Worm (Caenorhabditis elegans) whole organism, L4 larva: ENCODE measurements around the gene F28H6.6.

Experiments used
- F37D6.2 ChIP-seq: sonication (generic microtip); optimal IDR thresholded peaks from 2 replicates; lab custom pipeline; 2016; ENCODE audit warnings: mild to moderate bottlenecking, missing genetic modification characterization, missing compliant biosample characterization
- F49E8.2 ChIP-seq: sonication (generic microtip); optimal IDR thresholded peaks from 2 replicates; lab custom pipeline; 2016; ENCODE audit warnings: missing compliant biosample characterization, mild to moderate bottlenecking, missing genetic modification characterization, borderline replicate concordance
- T20F7.1 ChIP-seq: fragments of 200-800 bp; sonication (Bioruptor generic); optimal IDR thresholded peaks from 2 replicates; lab custom pipeline; 2018; ENCODE audit warnings: mild to moderate bottlenecking, missing genetic modification characterization, missing compliant biosample characterization
- ZK337.2 ChIP-seq: fragments of 200-800 bp; sonication (Bioruptor generic); IDR thresholded peaks from 2 replicates; pipeline ENCODE4 v1.3.6; 2022; ENCODE audit warnings: missing genetic modification reagents, missing genetic modification characterization, missing compliant biosample characterization
- aha-1 ChIP-seq: fragments of 150-350 bp; peaks from one replicate; lab custom pipeline; 2014; ENCODE audit warnings: missing biosample characterization, missing genetic modification characterization
- arid-1 ChIP-seq: fragments of 200-800 bp; sonication (Bioruptor generic); conservative IDR thresholded peaks from 2 replicates; pipeline ENCODE4 v1.3.6; 2022; ENCODE audit warnings: missing genetic modification reagents, missing genetic modification characterization, missing compliant biosample characterization
- attf-4 ChIP-seq: sonication (generic microtip); optimal IDR thresholded peaks from 3 replicates; lab custom pipeline; 2017; ENCODE audit warnings: missing biosample characterization, missing genetic modification characterization
- ceh-62 ChIP-seq: sonication (generic microtip); optimal IDR thresholded peaks from 2 replicates; lab custom pipeline; 2017; ENCODE audit warnings: missing biosample characterization, missing genetic modification characterization
- ceh-82 ChIP-seq: sonication (generic microtip); optimal IDR thresholded peaks from 2 replicates; lab custom pipeline; 2017; ENCODE audit warnings: missing biosample characterization, missing genetic modification characterization
- cey-2 ChIP-seq: sonication (generic microtip); optimal IDR thresholded peaks from 3 replicates; lab custom pipeline; 2017; ENCODE audit warnings: missing genetic modification characterization, mild to moderate bottlenecking, missing compliant biosample characterization, antibody characterized with exemption, borderline replicate concordance; ENCODE audit not compliant: insufficient read depth
- ctbp-1 ChIP-seq: fragments of 200-800 bp; sonication (Bioruptor generic); IDR thresholded peaks from 2 replicates; pipeline ENCODE4 v1.3.6; 2022; ENCODE audit warnings: missing genetic modification reagents, missing genetic modification characterization, missing compliant biosample characterization
- daf-16 ChIP-seq, 3 experiments: sonication (generic microtip); optimal IDR thresholded peaks; 2 replicates each; lab custom pipeline; 2016 to 2017; ENCODE audit warnings: missing genetic modification characterization in 3 of 3, missing genetic modification reagents in 3 of 3, mild to moderate bottlenecking in 2 of 3, missing compliant biosample characterization in 2 of 3, missing biosample characterization in 1 of 3, moderate library complexity in 1 of 3
- dmd-6 ChIP-seq: fragments of 200-800 bp; sonication (Bioruptor generic); IDR thresholded peaks from 2 replicates; pipeline ENCODE4 v1.3.6; 2022; ENCODE audit warnings: missing genetic modification reagents, missing genetic modification characterization, missing compliant biosample characterization
- duxl-1 ChIP-seq: sonication (generic microtip); optimal IDR thresholded peaks from 2 replicates; lab custom pipeline; 2016; ENCODE audit warnings: mild to moderate bottlenecking, missing genetic modification characterization, moderate library complexity, missing compliant biosample characterization; ENCODE audit not compliant: poor library complexity
- dve-1 ChIP-seq: sonication (generic microtip); optimal IDR thresholded peaks from 2 replicates; lab custom pipeline; 2017; ENCODE audit warnings: antibody characterized with exemption, mild to moderate bottlenecking, missing genetic modification characterization, missing compliant biosample characterization; ENCODE audit not compliant: insufficient read depth
- egl-27 ChIP-seq: sonication (generic microtip); optimal IDR thresholded peaks from 3 replicates; lab custom pipeline; 2017; ENCODE audit warnings: missing biosample characterization, missing genetic modification reagents, missing genetic modification characterization
- hif-1 ChIP-seq, 2 experiments: sonication (generic microtip); optimal IDR thresholded peaks; 2 replicates each; lab custom pipeline; 2016 to 2017; ENCODE audit warnings: missing compliant biosample characterization in 2 of 2, missing genetic modification characterization in 2 of 2, missing genetic modification reagents in 2 of 2, missing genotype in 2 of 2, mild to moderate bottlenecking in 1 of 2
- hlh-11 ChIP-seq: fragments of 200-800 bp; sonication (Bioruptor generic); optimal IDR thresholded peaks from 2 replicates; lab custom pipeline; 2018; ENCODE audit warnings: mild to moderate bottlenecking, missing genetic modification characterization, missing compliant biosample characterization
- hlh-30 ChIP-seq: sonication (generic microtip); optimal IDR thresholded peaks from 2 replicates; lab custom pipeline; 2017; ENCODE audit warnings: antibody characterized with exemption, mild to moderate bottlenecking, missing genetic modification characterization, missing compliant biosample characterization; ENCODE audit not compliant: insufficient read depth
- jun-1 ChIP-seq: fragments of 150-350 bp; optimal IDR thresholded peaks from 2 replicates; lab custom pipeline; 2014; ENCODE audit warnings: missing biosample characterization, missing genetic modification reagents, missing genetic modification characterization
- lim-7 ChIP-seq: fragments of 200-800 bp; sonication (Bioruptor generic); IDR thresholded peaks from 2 replicates; pipeline ENCODE4 v1.3.6; 2022; ENCODE audit warnings: missing genetic modification characterization, missing compliant biosample characterization
- lin-13 ChIP-seq: fragments of 150-350 bp; optimal IDR thresholded peaks from 2 replicates; lab custom pipeline; 2014; ENCODE audit warnings: missing biosample characterization, missing genetic modification reagents, missing genetic modification characterization
- lin-38 ChIP-seq: fragments of 200-800 bp; sonication (Bioruptor generic); IDR thresholded peaks from 2 replicates; pipeline ENCODE4 v1.3.6; 2022; ENCODE audit warnings: missing genetic modification reagents, missing genetic modification characterization, missing compliant biosample characterization
- lin-39 ChIP-seq: fragments of 150-350 bp; optimal IDR thresholded peaks from 2 replicates; lab custom pipeline; 2014; ENCODE audit warnings: missing biosample characterization, missing genetic modification reagents, missing genetic modification characterization
- lsy-2 ChIP-seq, 2 experiments: fragments of 150-350 bp in 1 of 2; sonication (generic microtip) in 1 of 2; optimal IDR thresholded peaks; 2 replicates each; lab custom pipeline; 2014 to 2017; ENCODE audit warnings: missing biosample characterization in 2 of 2, missing genetic modification characterization in 2 of 2
- madf-5 ChIP-seq, 2 experiments: fragments of 200-800 bp; sonication (Bioruptor generic); IDR thresholded peaks; 2 replicates each; pipeline ENCODE4 v1.3.6; 2022; ENCODE audit warnings: missing compliant biosample characterization in 2 of 2, missing genetic modification characterization in 2 of 2
- mdl-1 ChIP-seq, 2 experiments: fragments of 150-350 bp in 1 of 2; sonication (generic microtip) in 1 of 2; optimal IDR thresholded peaks; 2 replicates each; lab custom pipeline; 2014 to 2017; ENCODE audit warnings: missing biosample characterization in 2 of 2, missing genetic modification characterization in 2 of 2
- mdt-29 ChIP-seq: fragments of 200-800 bp; sonication (Bioruptor generic); IDR thresholded peaks from 2 replicates; pipeline ENCODE4 v1.3.6; 2022; ENCODE audit warnings: missing genetic modification reagents, missing genetic modification characterization, missing compliant biosample characterization
- mep-1 ChIP-seq: fragments of 150-350 bp; sonication (generic microtip); optimal IDR thresholded peaks from 3 replicates; lab custom pipeline; 2014; ENCODE audit warnings: missing biosample characterization, missing genetic modification characterization
- mes-2 ChIP-seq: sonication (generic microtip); optimal IDR thresholded peaks from 2 replicates; lab custom pipeline; 2016; ENCODE audit warnings: missing genotype, mild to moderate bottlenecking, missing genetic modification characterization, missing compliant biosample characterization; ENCODE audit not compliant: poor library complexity, severe bottlenecking
- mxl-3 ChIP-seq: fragments of 200-800 bp; sonication (Bioruptor generic); optimal IDR thresholded peaks from 2 replicates; lab custom pipeline; 2018; ENCODE audit warnings: mild to moderate bottlenecking, missing genetic modification characterization, missing compliant biosample characterization
- nhr-25 ChIP-seq: sonication (generic microtip); optimal IDR thresholded peaks from 2 replicates; lab custom pipeline; 2017; ENCODE audit warnings: missing genetic modification characterization, mild to moderate bottlenecking, missing compliant biosample characterization, antibody characterized with exemption, moderate library complexity, borderline replicate concordance; ENCODE audit not compliant: insufficient read depth
- nhr-28 ChIP-seq: fragments of 150-350 bp; optimal IDR thresholded peaks from 2 replicates; lab custom pipeline; 2014; ENCODE audit warnings: missing biosample characterization, missing genetic modification characterization
- nhr-42 ChIP-seq: fragments of 200-800 bp; sonication (Bioruptor generic); IDR thresholded peaks from 2 replicates; pipeline ENCODE4 v1.3.6; 2022; ENCODE audit warnings: missing genetic modification characterization, missing compliant biosample characterization
- nhr-77 ChIP-seq: fragments of 150-350 bp; optimal IDR thresholded peaks from 2 replicates; lab custom pipeline; 2014; ENCODE audit warnings: missing biosample characterization, missing genetic modification characterization
- pha-4 ChIP-seq, 2 experiments: fragments of 150-350 bp in 1 of 2; fragments of 200-800 bp in 1 of 2; sonication (Bioruptor generic) in 1 of 2; IDR thresholded peaks in 1 of 2; optimal IDR thresholded peaks in 1 of 2; 2 replicates each; pipeline versions ENCODE4 v1.3.6 to Lab custom; 2014 to 2022; ENCODE audit warnings: missing genetic modification characterization in 2 of 2, missing genetic modification reagents in 2 of 2, missing biosample characterization in 1 of 2, missing compliant biosample characterization in 1 of 2
- pqm-1 ChIP-seq: sonication (generic microtip); optimal IDR thresholded peaks from 2 replicates; lab custom pipeline; 2017; ENCODE audit warnings: missing biosample characterization, missing genetic modification characterization
- sdz-12 ChIP-seq: fragments of 200-800 bp; sonication (Bioruptor generic); optimal IDR thresholded peaks from 2 replicates; lab custom pipeline; 2018; ENCODE audit warnings: mild to moderate bottlenecking, missing genetic modification characterization, missing compliant biosample characterization
- skn-1 ChIP-seq: fragments of 150-350 bp; optimal IDR thresholded peaks from 2 replicates; lab custom pipeline; 2014; ENCODE audit warnings: missing biosample characterization, missing genetic modification characterization
- tag-97 ChIP-seq: fragments of 200-800 bp; sonication (Bioruptor generic); IDR thresholded peaks from 2 replicates; pipeline ENCODE4 v1.3.6; 2022; ENCODE audit warnings: missing genetic modification characterization, missing compliant biosample characterization
- unc-39 ChIP-seq: sonication (generic microtip); optimal IDR thresholded peaks from 2 replicates; lab custom pipeline; 2017; ENCODE audit warnings: missing biosample characterization, missing genetic modification characterization
- unc-62 ChIP-seq, 3 experiments: fragments of 150-350 bp in 1 of 3; sonication (generic microtip); optimal IDR thresholded peaks in 2 of 3; peaks in 1 of 3; 1 replicate in 1 of 3; 2 replicates in 2 of 3; lab custom pipeline; 2014 to 2017; ENCODE audit warnings: missing biosample characterization in 3 of 3, missing genetic modification characterization in 3 of 3, missing genetic modification reagents in 3 of 3, missing genotype in 1 of 3
- vab-7 ChIP-seq: fragments of 200-800 bp; sonication (Bioruptor generic); IDR thresholded peaks from 2 replicates; pipeline ENCODE4 v1.3.6; 2022; ENCODE audit warnings: missing genetic modification reagents, missing genetic modification characterization, missing compliant biosample characterization
- zfp-3 ChIP-seq: fragments of 200-800 bp; sonication (Bioruptor generic); conservative IDR thresholded peaks from 2 replicates; pipeline ENCODE4 v1.3.6; 2022; ENCODE audit warnings: missing genetic modification reagents, missing genetic modification characterization, missing compliant biosample characterization
- zip-11 ChIP-seq: fragments of 200-800 bp; sonication (Bioruptor generic); IDR thresholded peaks from 2 replicates; pipeline ENCODE4 v1.3.6; 2022; ENCODE audit warnings: missing genetic modification characterization, missing compliant biosample characterization

Gene F28H6.6

ce11 chrX:14125870-14126269 lies at the start of gene F28H6.6:
TSS of gene F28H6.6 (minus strand) at chrX:14125879.
- TF ChIP-seq dve-1 (peak; percentile 5), nhr-28 (peak; percentile 57), hlh-11 (tag; lab: Kevin White, UChicago) (no peak), mes-2 (tag; lab: Kevin White, UChicago) (peak; percentile 32), mdt-29 (GFP tag; lab: Robert Waterston, UW) (0 out of 2 replicates have a peak, but pooled peaks have one; percentile 21), mep-1 (tag; lab: Kevin White, UChicago) (no peak), aha-1 (tag; lab: Kevin White, UChicago) (peak; percentile 65), daf-16 (GFP tag; optimal IDR thresholded peaks at IDR 0.05; lab: Kevin White, UChicago) (no peak), daf-16 (tag; optimal IDR thresholded peaks at IDR 0.05; lab: Kevin White, UChicago) (peak; percentile 55), ctbp-1 (GFP tag; lab: Robert Waterston, UW) (no peak)

- TF ChIP-seq F37D6.2 (tag; lab: Kevin White, UChicago): peak; percentile 47
- TF ChIP-seq egl-27 (tag; lab: Kevin White, UChicago): no peak
- no peak for TF ChIP-seq F49E8.2 (tag; lab: Kevin White, UChicago)
- TF ChIP-seq cey-2 (tag; lab: Kevin White, UChicago): no peak
- peak; percentile 72 for TF ChIP-seq mxl-3 (GFP tag; lab: Kevin White, UChicago)
- TF ChIP-seq pqm-1: no peak
- peak in 1 of 2 experiments; percentile 88 for TF ChIP-seq daf-16 (GFP tag; optimal IDR thresholded peaks at IDR 0.05; lab: Kevin White, UChicago)
- peak; percentile 72 for TF ChIP-seq daf-16 (tag; optimal IDR thresholded peaks at IDR 0.05; lab: Kevin White, UChicago)
- TF ChIP-seq vab-7 (GFP tag; lab: Robert Waterston, UW): no peak
- peak; percentile 54; the same call in 1 of the 2 replicates for TF ChIP-seq pha-4 (GFP tag; IDR thresholded peaks at IDR 0.05; lab: Robert Waterston, UW)
- TF ChIP-seq pha-4 (tag; optimal IDR thresholded peaks at IDR 0.05; lab: Kevin White, UChicago): no peak
- TF ChIP-seq madf-5 (GFP tag; IDR thresholded peaks at IDR 0.05; lab: Robert Waterston, UW): no peak
- peak; percentile 54 for TF ChIP-seq nhr-25 (tag; lab: Kevin White, UChicago)
- no peak for TF ChIP-seq zfp-3 (GFP tag; lab: Robert Waterston, UW)
- TF ChIP-seq nhr-77 (tag; lab: Kevin White, UChicago): no peak
- TF ChIP-seq lim-7: no peak
- no peak for TF ChIP-seq ZK337.2 (GFP tag; lab: Robert Waterston, UW)
- TF ChIP-seq aha-1 (tag; lab: Kevin White, UChicago): peak; percentile 69
- no peak for TF ChIP-seq duxl-1 (tag; lab: Kevin White, UChicago)
- no peak for TF ChIP-seq nhr-42 (GFP tag; lab: Robert Waterston, UW)
- no peak for TF ChIP-seq dmd-6 (GFP tag; lab: Robert Waterston, UW)
- peak; percentile 49 for TF ChIP-seq lin-13
- TF ChIP-seq T20F7.1: peak; percentile 28
- no peak for TF ChIP-seq mes-2 (tag; lab: Kevin White, UChicago)
- no peak for TF ChIP-seq ceh-82
- peak; percentile 53; the same call in 1 of the 2 replicates for TF ChIP-seq ctbp-1 (GFP tag; lab: Robert Waterston, UW)
- no peak for TF ChIP-seq arid-1 (GFP tag; lab: Robert Waterston, UW)
- no peak for TF ChIP-seq unc-39 (tag; lab: Kevin White, UChicago)
- peak; percentile 9 for TF ChIP-seq jun-1 (tag; lab: Kevin White, UChicago)
- TF ChIP-seq unc-62 (GFP tag; optimal IDR thresholded peaks at IDR 0.05 in 1 of 2; lab: Kevin White, UChicago): peak in 1 of 2 experiments; percentile 85
- TF ChIP-seq unc-62 (tag; optimal IDR thresholded peaks at IDR 0.05; lab: Kevin White, UChicago): no peak
- no peak for TF ChIP-seq hif-1 (tag; optimal IDR thresholded peaks at IDR 0.05; lab: Kevin White, UChicago)
- no peak for TF ChIP-seq sdz-12 (GFP tag; lab: Kevin White, UChicago)
- TF ChIP-seq zip-11 (GFP tag; lab: Robert Waterston, UW): no peak
- no peak for TF ChIP-seq skn-1 (tag; lab: Kevin White, UChicago)
- peak; percentile 73 for TF ChIP-seq hlh-30
- TF ChIP-seq lin-39 (tag; lab: Kevin White, UChicago): no peak
- TF ChIP-seq tag-97 (GFP tag; lab: Robert Waterston, UW): no peak
- TF ChIP-seq ceh-62: no peak
- no peak for TF ChIP-seq lin-38 (GFP tag; lab: Robert Waterston, UW)
- TF ChIP-seq hlh-11 (tag; lab: Kevin White, UChicago): peak; percentile 84
- TF ChIP-seq mdl-1 (tag; optimal IDR thresholded peaks at IDR 0.05; lab: Kevin White, UChicago): peak in 1 of 2 experiments; percentile 61
- peak; percentile 26 for TF ChIP-seq nhr-28
- TF ChIP-seq attf-4: no peak
- TF ChIP-seq lsy-2 (tag; optimal IDR thresholded peaks at IDR 0.05; lab: Kevin White, UChicago): peak in 1 of 2 experiments; percentile 80
These were observed 48.2 kb upstream of the F28H6.6 start, which contains the start of gene idhb-1 for ce11 chrX:14173850-14174249. TSS of gene idhb-1 (minus strand) at chrX:14174063.
